Fruit fly (Drosophila melanogaster) whole organism, embryonic: ENCODE results near the gene CG5388.

Experiments used
- CG10267 ChIP-seq: fragments of 200-800 bp; sonication (Bioruptor generic); optimal IDR thresholded peaks from 2 replicates; lab custom pipeline; 2018; ENCODE audit warnings: missing biosample characterization, mild to moderate bottlenecking, missing genetic modification characterization, moderate library complexity
- CG12659 ChIP-seq: fragments of 200-800 bp; sonication (Bioruptor generic); optimal IDR thresholded peaks from 3 replicates; lab custom pipeline; 2017; ENCODE audit warnings: mild to moderate bottlenecking, missing biosample characterization, missing genetic modification reagents, missing genetic modification characterization
- CG14965 ChIP-seq: fragments of 200-800 bp; sonication (Bioruptor generic); optimal IDR thresholded peaks from 2 replicates; lab custom pipeline; 2016; ENCODE audit warnings: missing biosample characterization, missing genetic modification characterization, borderline replicate concordance
- CG2678 ChIP-seq: fragments of 200-800 bp; sonication (Bioruptor generic); optimal IDR thresholded peaks from 3 replicates; lab custom pipeline; 2019; ENCODE audit warnings: missing biosample characterization, mild to moderate bottlenecking, missing genetic modification characterization, moderate library complexity
- CG2875 ChIP-seq: fragments of 200-800 bp; sonication (Bioruptor generic); optimal IDR thresholded peaks from 2 replicates; lab custom pipeline; 2017; ENCODE audit warnings: missing biosample characterization, mild to moderate bottlenecking, missing genetic modification characterization, missing genetic modification reagents
- CG31388 ChIP-seq: fragments of 200-800 bp; sonication (Bioruptor generic); optimal IDR thresholded peaks from 2 replicates; lab custom pipeline; 2016; ENCODE audit warnings: missing biosample characterization, missing genetic modification characterization
- CG3281 ChIP-seq: fragments of 200-800 bp; sonication (Bioruptor generic); optimal IDR thresholded peaks from 3 replicates; lab custom pipeline; 2017; ENCODE audit warnings: missing biosample characterization, mild to moderate bottlenecking, missing genetic modification characterization
- CG3407 ChIP-seq: fragments of 200-800 bp; sonication (Bioruptor generic); optimal IDR thresholded peaks from 2 replicates; lab custom pipeline; 2018; ENCODE audit warnings: missing biosample characterization, mild to moderate bottlenecking, missing genetic modification characterization
- CG6813 ChIP-seq: fragments of 200-800 bp; sonication (Bioruptor generic); optimal IDR thresholded peaks from 2 replicates; lab custom pipeline; 2017; ENCODE audit warnings: missing biosample characterization, missing genetic modification characterization, mild to moderate bottlenecking, moderate library complexity, missing genetic modification reagents
- CG7839 ChIP-seq: fragments of 200-800 bp; sonication (Bioruptor generic); optimal IDR thresholded peaks from 3 replicates; lab custom pipeline; 2018; ENCODE audit warnings: missing biosample characterization, mild to moderate bottlenecking, missing genetic modification characterization, moderate library complexity
- CG7928 ChIP-seq: fragments of 200-800 bp; sonication (Bioruptor generic); optimal IDR thresholded peaks from 2 replicates; lab custom pipeline; 2017; ENCODE audit warnings: missing biosample characterization, mild to moderate bottlenecking, missing genetic modification characterization
- CG7963 ChIP-seq: fragments of 200-800 bp; sonication (Bioruptor generic); IDR thresholded peaks from 3 replicates; pipeline ENCODE4 v1.3.6; 2022; ENCODE audit warnings: missing biosample characterization, missing genetic modification characterization; ENCODE audit not compliant: partially characterized antibody
- CG8089 ChIP-seq: fragments of 200-800 bp; sonication (Bioruptor generic); optimal IDR thresholded peaks from 3 replicates; lab custom pipeline; 2016; ENCODE audit warnings: missing biosample characterization, missing genetic modification characterization
- Dfd ChIP-seq, 2 experiments: fragments of >200 bp; optimal IDR thresholded peaks; 2 replicates each; lab custom pipeline; 2017; ENCODE audit warnings: missing biosample characterization in 2 of 2, missing genetic modification characterization in 2 of 2
- Ets65A ChIP-seq: fragments of 200-800 bp; sonication (Bioruptor generic); peaks from one replicate; lab custom pipeline; 2016; ENCODE audit warnings: missing biosample characterization, missing genetic modification characterization
- Fer3 ChIP-seq: fragments of 200-800 bp; sonication (Bioruptor generic); optimal IDR thresholded peaks from 2 replicates; lab custom pipeline; 2018; ENCODE audit warnings: missing biosample characterization, mild to moderate bottlenecking, missing genetic modification characterization, moderate library complexity
- HLH54F ChIP-seq: fragments of 200-800 bp; sonication (Bioruptor generic); optimal IDR thresholded peaks from 3 replicates; lab custom pipeline; 2016; ENCODE audit warnings: missing biosample characterization, missing genetic modification characterization
- Hmr ChIP-seq: fragments of 200-800 bp; sonication (Bioruptor generic); optimal IDR thresholded peaks from 3 replicates; lab custom pipeline; 2017; ENCODE audit warnings: mild to moderate bottlenecking, missing biosample characterization, missing genetic modification reagents, missing genetic modification characterization
- Kr ChIP-seq: fragments of 200-800 bp; sonication (Bioruptor generic); optimal IDR thresholded peaks from 2 replicates; lab custom pipeline; 2017; ENCODE audit warnings: missing biosample characterization, mild to moderate bottlenecking, missing genetic modification characterization
- Med ChIP-seq: fragments of 200-800 bp; sonication (Bioruptor generic); peaks from one replicate; lab custom pipeline; 2016; ENCODE audit warnings: missing biosample characterization, missing genetic modification characterization, mild to moderate bottlenecking, inconsistent platforms, moderate library complexity
- Pdp1 ChIP-seq, 2 experiments: fragments of 200-800 bp; sonication (Bioruptor generic); optimal IDR thresholded peaks; 3 replicates each; lab custom pipeline; 2016; ENCODE audit warnings: missing biosample characterization in 2 of 2, missing genetic modification characterization in 2 of 2, mild to moderate bottlenecking in 1 of 2, moderate library complexity in 1 of 2
- Ptx1 ChIP-seq: fragments of 200-800 bp; sonication (Bioruptor generic); IDR thresholded peaks from 2 replicates; pipeline ENCODE4 v1.3.6; 2022; ENCODE audit warnings: missing biosample characterization, missing genetic modification characterization
- Rx ChIP-seq: fragments of 200-800 bp; sonication (Bioruptor generic); IDR thresholded peaks from 2 replicates; pipeline ENCODE4 v1.3.6; 2022; ENCODE audit warnings: missing biosample characterization, missing genetic modification characterization
- Sin3A ChIP-seq: fragments of >200 bp; optimal IDR thresholded peaks from 2 replicates; lab custom pipeline; 2018
- Sry-δ ChIP-seq: fragments of 200-800 bp; sonication (Bioruptor generic); optimal IDR thresholded peaks from 2 replicates; lab custom pipeline; 2016; ENCODE audit warnings: missing biosample characterization, missing genetic modification characterization
- Taf1 ChIP-seq: fragments of 200-800 bp; sonication (Bioruptor generic); IDR thresholded peaks from 2 replicates; pipeline ENCODE4 v1.3.6; 2022; ENCODE audit warnings: missing biosample characterization, missing genetic modification characterization
- Xrp1 ChIP-seq: fragments of 200-800 bp; sonication (Bioruptor generic); IDR thresholded peaks from 2 replicates; pipeline ENCODE4 v1.3.6; 2022; ENCODE audit warnings: missing biosample characterization, missing genetic modification characterization
- ab ChIP-seq: fragments of 200-800 bp; sonication (Bioruptor generic); optimal IDR thresholded peaks from 2 replicates; lab custom pipeline; 2016; ENCODE audit warnings: missing biosample characterization, missing genetic modification characterization
- ap ChIP-seq: fragments of 200-800 bp; sonication (Bioruptor generic); IDR thresholded peaks from 2 replicates; pipeline ENCODE4 v1.3.6; 2022; ENCODE audit warnings: missing biosample characterization, missing genetic modification characterization
- bab2 ChIP-seq: fragments of 200-800 bp; sonication (Bioruptor generic); optimal IDR thresholded peaks from 2 replicates; lab custom pipeline; 2016; ENCODE audit warnings: missing biosample characterization, missing genetic modification characterization
- chif ChIP-seq, 2 experiments: fragments of 200-800 bp; sonication (Bioruptor generic); optimal IDR thresholded peaks; 3 replicates each; lab custom pipeline; 2016; ENCODE audit warnings: missing biosample characterization in 2 of 2, missing genetic modification characterization in 2 of 2
- crol ChIP-seq: fragments of 200-800 bp; sonication (Bioruptor generic); IDR thresholded peaks from 2 replicates; pipeline ENCODE4 v1.3.6; 2022; ENCODE audit warnings: missing biosample characterization, missing genetic modification characterization
- dpn ChIP-seq, 2 experiments: fragments of 200-800 bp; sonication (Bioruptor generic); optimal IDR thresholded peaks; 3 replicates each; lab custom pipeline; 2016; ENCODE audit warnings: missing biosample characterization in 2 of 2, missing genetic modification characterization in 2 of 2
- ind ChIP-seq: fragments of 200-800 bp; sonication (Bioruptor generic); optimal IDR thresholded peaks from 3 replicates; lab custom pipeline; 2016; ENCODE audit warnings: missing biosample characterization, missing genetic modification characterization
- maf-S ChIP-seq: fragments of 200-800 bp; sonication (Bioruptor generic); optimal IDR thresholded peaks from 2 replicates; lab custom pipeline; 2016; ENCODE audit warnings: missing biosample characterization, missing genetic modification characterization
- mam ChIP-seq: fragments of 200-800 bp; sonication (Bioruptor generic); optimal IDR thresholded peaks from 3 replicates; lab custom pipeline; 2016; ENCODE audit warnings: missing biosample characterization, missing genetic modification characterization
- nerfin-1 ChIP-seq: fragments of 200-800 bp; sonication (Bioruptor generic); optimal IDR thresholded peaks from 3 replicates; lab custom pipeline; 2019; ENCODE audit warnings: missing biosample characterization, mild to moderate bottlenecking, missing genetic modification characterization, moderate library complexity
- otp ChIP-seq: fragments of 200-800 bp; sonication (Bioruptor generic); IDR thresholded peaks from 3 replicates; pipeline ENCODE4, ENCODE4 v1.3.6; 2022; ENCODE audit warnings: missing biosample characterization, missing genetic modification characterization
- prd ChIP-seq, 3 experiments: fragments of >200 bp in 2 of 3; fragments of 200-800 bp in 1 of 3; sonication (Bioruptor generic) in 1 of 3; optimal IDR thresholded peaks in 2 of 3; IDR thresholded peaks in 1 of 3; 2 replicates in 2 of 3; 3 replicates in 1 of 3; pipeline versions ENCODE4 v1.3.6 to Lab custom; 2017 to 2022; ENCODE audit warnings: missing biosample characterization in 1 of 3, missing genetic modification characterization in 1 of 3
- ranshi ChIP-seq: fragments of 200-800 bp; sonication (Bioruptor generic); IDR thresholded peaks from 2 replicates; pipeline ENCODE4 v1.3.6; 2022; ENCODE audit warnings: missing biosample characterization, missing genetic modification characterization
- row ChIP-seq: fragments of 200-800 bp; sonication (Bioruptor generic); IDR thresholded peaks from 3 replicates; pipeline ENCODE4 v1.3.6; 2022; ENCODE audit warnings: missing biosample characterization, missing genetic modification characterization
- run ChIP-seq: fragments of 200-800 bp; sonication (Bioruptor generic); optimal IDR thresholded peaks from 3 replicates; lab custom pipeline; 2018; ENCODE audit warnings: missing biosample characterization, mild to moderate bottlenecking, missing genetic modification characterization
- scrt ChIP-seq: fragments of 200-800 bp; sonication (Bioruptor generic); optimal IDR thresholded peaks from 2 replicates; lab custom pipeline; 2018; ENCODE audit warnings: missing biosample characterization, mild to moderate bottlenecking, missing genetic modification characterization, moderate library complexity
- sens-2 ChIP-seq: fragments of 200-800 bp; sonication (Bioruptor generic); IDR thresholded peaks from 2 replicates; pipeline ENCODE4 v1.3.6; 2022; ENCODE audit warnings: missing biosample characterization, missing genetic modification characterization
- sisA ChIP-seq: fragments of 200-800 bp; sonication (Bioruptor generic); IDR thresholded peaks from 2 replicates; pipeline ENCODE4 v1.3.6; 2022; ENCODE audit warnings: missing biosample characterization, missing genetic modification characterization
- sob ChIP-seq: fragments of 200-800 bp; sonication (Bioruptor generic); IDR thresholded peaks from 2 replicates; pipeline ENCODE4 v1.3.6; 2022; ENCODE audit warnings: missing biosample characterization, missing genetic modification characterization
- tll ChIP-seq, 2 experiments: fragments of 200-800 bp in 1 of 2; fragments of >200 bp in 1 of 2; sonication (Bioruptor generic) in 1 of 2; optimal IDR thresholded peaks; 2 replicates each; lab custom pipeline; 2017 to 2019; ENCODE audit warnings: missing biosample characterization in 2 of 2, missing genetic modification characterization in 2 of 2, mild to moderate bottlenecking in 1 of 2, moderate library complexity in 1 of 2
- zfh1 ChIP-seq: fragments of 200-800 bp; sonication (Bioruptor generic); IDR thresholded peaks from 3 replicates; pipeline ENCODE4 v1.3.6; 2022; ENCODE audit warnings: missing biosample characterization, missing genetic modification characterization

Gene CG5388

dm6 chr3R:22342151-22342550 is 2.0 kb upstream of the CG5388 start, which contains the start of gene CG5386:
CG5386 (minus strand) TSS chr3R:22342251.
- no peak for TF ChIP-seq CG3281 (GFP tag; lab: Kevin White, UChicago)
- TF ChIP-seq CG10267 (tag; lab: Kevin White, UChicago): no peak
- TF ChIP-seq CG31388 (GFP tag; lab: Kevin White, UChicago): no peak
- no peak for TF ChIP-seq CG8089 (GFP tag; lab: Kevin White, UChicago)
- TF ChIP-seq Rx (GFP tag; lab: Robert Waterston, UW): no peak
- TF ChIP-seq Sin3A (lab: Kevin White, UChicago): no peak
- TF ChIP-seq CG3407: no peak
- TF ChIP-seq bab2 (GFP tag; lab: Kevin White, UChicago): no peak
- TF ChIP-seq Hmr (GFP tag; lab: Kevin White, UChicago): no peak
- TF ChIP-seq scrt (GFP tag; lab: Kevin White, UChicago): no peak
- TF ChIP-seq HLH54F (GFP tag; lab: Kevin White, UChicago): no peak
- no peak for TF ChIP-seq crol (GFP tag; lab: Robert Waterston, UW)
- no peak for TF ChIP-seq Med
- no peak for TF ChIP-seq CG2678
- TF ChIP-seq CG6813: no peak
- no peak for TF ChIP-seq sens-2
- no peak for TF ChIP-seq CG2875
- TF ChIP-seq ab (GFP tag; lab: Kevin White, UChicago): no peak
- TF ChIP-seq sisA (GFP tag; lab: Robert Waterston, UW): no peak
- TF ChIP-seq Fer3: no peak
- TF ChIP-seq, all 482 proteins: peak for 0

dm6 chr3R:22341652-22342051 is 1.5 kb upstream of the CG5388 start:
- TF ChIP-seq run (no peak), Kr (no peak), Dfd (GFP tag; optimal IDR thresholded peaks at IDR 0.05; lab: Kevin White, UChicago) (peak in 1 of 2 experiments; percentile 52)
- TF ChIP-seq, all 482 proteins: peak for 1

dm6 chr3R:22339510-22339909 is 597 bp downstream of the CG5388 start:
- TF ChIP-seq prd (optimal IDR thresholded peaks at IDR 0.05; lab: Kevin White, UChicago) (no peak), prd (GFP tag; IDR thresholded peaks at IDR 0.05; lab: Robert Waterston, UW) (peak; percentile 30; the same call in 1 of the 3 replicates), row (GFP tag; lab: Robert Waterston, UW) (peak; percentile 31; the same call in 1 of the 3 replicates), ap (no peak), CG7928 (GFP tag; lab: Kevin White, UChicago) (no peak), CG7839 (peak; percentile 36), CG7963 (GFP tag; lab: Robert Waterston, UW) (no peak), tll (GFP tag; optimal IDR thresholded peaks at IDR 0.05; lab: Kevin White, UChicago) (no peak), CG31388 (GFP tag; lab: Kevin White, UChicago) (no peak), zfh1 (GFP tag; lab: Robert Waterston, UW) (0 out of 3 replicates have a peak, but pooled peaks have one; percentile 32), Pdp1 (GFP tag; optimal IDR thresholded peaks at IDR 0.05; lab: Kevin White, UChicago) (peak in 1 of 2 experiments; percentile 43), dpn (GFP tag; optimal IDR thresholded peaks at IDR 0.05; lab: Kevin White, UChicago) (peak in 1 of 2 experiments; percentile 16), otp (GFP tag; lab: Robert Waterston, UW) (no peak), CG12659 (GFP tag; lab: Kevin White, UChicago) (no peak), chif (GFP tag; optimal IDR thresholded peaks at IDR 0.05; lab: Kevin White, UChicago) (peak in 1 of 2 experiments; percentile 1), ind (peak; percentile 8), Taf1 (GFP tag; lab: Robert Waterston, UW) (no peak), CG14965 (GFP tag; lab: Kevin White, UChicago) (no peak), nerfin-1 (no peak), Ets65A (GFP tag; lab: Kevin White, UChicago) (peak; percentile 64), Sry-δ (no peak), maf-S (GFP tag; lab: Kevin White, UChicago) (peak; percentile 1), Xrp1 (peak; percentile 59), mam (GFP tag; lab: Kevin White, UChicago) (peak; percentile 6), CG2678 (peak; percentile 29), ranshi (GFP tag; lab: Robert Waterston, UW) (no peak), Ptx1 (GFP tag; lab: Robert Waterston, UW) (0 out of 2 replicates have a peak, but pooled peaks have one; percentile 14), Hmr (GFP tag; lab: Kevin White, UChicago) (peak; percentile 24), sob (GFP tag; lab: Robert Waterston, UW) (peak; percentile 37; the same call in 1 of the 2 replicates)
